Worm (Caenorhabditis elegans) whole organism, L1 larva: ENCODE data around the gene M195.2.

Experiments used
- aly-2 ChIP-seq: fragments of 150-350 bp; optimal IDR thresholded peaks from 2 replicates; lab custom pipeline; 2014; ENCODE audit warnings: missing biosample characterization, missing genetic modification characterization
- ama-1 ChIP-seq: fragments of 150-350 bp; optimal IDR thresholded peaks from 2 replicates; lab custom pipeline; 2014
- ceh-82 ChIP-seq, 3 experiments: fragments of 150-350 bp in 1 of 3; sonication (generic microtip) in 2 of 3; optimal IDR thresholded peaks; 2 replicates each; lab custom pipeline; 2014 to 2017; ENCODE audit warnings: missing biosample characterization in 3 of 3, missing genetic modification characterization in 3 of 3
- efl-3 ChIP-seq: fragments of 200-800 bp; sonication (Bioruptor generic); optimal IDR thresholded peaks from 2 replicates; lab custom pipeline; 2018; ENCODE audit warnings: mild to moderate bottlenecking, missing genetic modification characterization, missing compliant biosample characterization
- elt-3 ChIP-seq, 6 experiments: fragments of 150-350 bp in 1 of 6; sonication (generic microtip); optimal IDR thresholded peaks; 2 replicates each; lab custom pipeline; 2017 to 2018; ENCODE audit warnings: missing biosample characterization in 6 of 6, missing genetic modification characterization in 6 of 6, inconsistent platforms in 1 of 6
- lin-15B ChIP-seq: fragments of 150-350 bp; sonication (generic microtip); optimal IDR thresholded peaks from 3 replicates; lab custom pipeline; 2014; ENCODE audit warnings: missing biosample characterization, missing genetic modification characterization
- lir-3 ChIP-seq: sonication (generic microtip); optimal IDR thresholded peaks from 2 replicates; lab custom pipeline; 2016; ENCODE audit warnings: mild to moderate bottlenecking, missing genetic modification characterization, moderate library complexity, missing compliant biosample characterization; ENCODE audit not compliant: poor library complexity
- lsy-2 ChIP-seq, 2 experiments: fragments of 150-350 bp; optimal IDR thresholded peaks; 2 replicates each; lab custom pipeline; 2014; ENCODE audit warnings: missing biosample characterization in 2 of 2, missing genetic modification characterization in 2 of 2
- nhr-76 ChIP-seq: sonication (generic microtip); optimal IDR thresholded peaks from 2 replicates; lab custom pipeline; 2017; ENCODE audit warnings: missing biosample characterization, missing genetic modification characterization
- nhr-84 ChIP-seq: sonication (generic microtip); optimal IDR thresholded peaks from 2 replicates; lab custom pipeline; 2017; ENCODE audit warnings: missing biosample characterization, missing genetic modification characterization
- sox-4 ChIP-seq: sonication (generic microtip); optimal IDR thresholded peaks from 2 replicates; lab custom pipeline; 2016; ENCODE audit warnings: missing genetic modification characterization, missing compliant biosample characterization
- tbx-2 ChIP-seq: sonication (generic microtip); optimal IDR thresholded peaks from 2 replicates; lab custom pipeline; 2016; ENCODE audit warnings: missing genetic modification characterization, missing compliant biosample characterization
- ztf-11 ChIP-seq, 2 experiments: sonication (generic microtip); optimal IDR thresholded peaks; 2 replicates each; lab custom pipeline; 2016 to 2017; ENCODE audit warnings: missing genetic modification characterization in 2 of 2, missing biosample characterization in 1 of 2, missing compliant biosample characterization in 1 of 2

ce11 chrII:8353288-8353687 lies 7.3 kb upstream of the M195.2 start:
- no peak for TF ChIP-seq nhr-76 (tag; lab: Kevin White, UChicago)
- no peak for TF ChIP-seq sox-4 (tag; lab: Kevin White, UChicago)
- no peak for TF ChIP-seq ztf-11 (tag; optimal IDR thresholded peaks at IDR 0.05; lab: Kevin White, UChicago)
- TF ChIP-seq lsy-2 (tag; optimal IDR thresholded peaks at IDR 0.05; lab: Kevin White, UChicago): no peak
- no peak for TF ChIP-seq tbx-2 (tag; lab: Kevin White, UChicago)
- no peak for TF ChIP-seq elt-3 (tag; optimal IDR thresholded peaks at IDR 0.05; lab: Kevin White, UChicago)
- no peak for TF ChIP-seq ama-1 (lab: Kevin White, UChicago)
- no peak for TF ChIP-seq nhr-84 (tag; lab: Kevin White, UChicago)
- no peak for TF ChIP-seq aly-2
- no peak for TF ChIP-seq lin-15B
- no peak for TF ChIP-seq ceh-82 (tag; optimal IDR thresholded peaks at IDR 0.05; lab: Kevin White, UChicago)
- TF ChIP-seq lir-3 (tag; lab: Kevin White, UChicago): no peak
- no peak for TF ChIP-seq efl-3
